Fruit fly (Drosophila melanogaster): ENCODE data around the gene CG42393.

Gene CG42393

DNA sequence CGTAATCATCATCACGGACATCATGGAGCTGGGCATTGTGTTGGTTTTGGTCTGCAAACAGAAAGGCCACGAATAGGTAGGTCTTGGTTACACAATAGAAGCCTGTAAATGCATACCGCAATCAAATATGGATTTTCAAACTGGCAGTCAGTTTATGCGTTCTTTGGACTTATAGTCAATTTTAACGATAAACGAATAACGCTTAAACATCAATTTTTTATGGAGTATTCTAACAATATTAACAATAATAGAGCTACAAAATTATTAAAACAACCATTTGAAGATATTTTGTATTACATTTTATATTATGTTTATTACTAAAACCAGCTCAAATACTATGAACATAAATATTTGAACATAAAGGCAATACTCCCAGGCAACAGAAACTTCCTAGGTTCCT lies 39.0 kb downstream of the CG42393 start (continued):
- TF ChIP-seq CG6792 (GFP tag; optimal IDR thresholded peaks at IDR 0.05) = no peak
- no peak for TF ChIP-seq Hr38 (GFP tag; optimal IDR thresholded peaks at IDR 0.05)
- TF ChIP-seq Smox (GFP tag; optimal IDR thresholded peaks at IDR 0.05) = no peak
- no peak for TF ChIP-seq Ets96B (tag; optimal IDR thresholded peaks at IDR 0.05)
- no peak for TF ChIP-seq CG8319 (GFP tag; optimal IDR thresholded peaks at IDR 0.05)
- no peak for TF ChIP-seq ss (GFP tag; optimal IDR thresholded peaks at IDR 0.05)
- no peak for TF ChIP-seq CG6854 (GFP tag; optimal IDR thresholded peaks at IDR 0.05)
- TF ChIP-seq Blimp-1 (GFP tag; optimal IDR thresholded peaks at IDR 0.05) = no peak
- TF ChIP-seq pdm3 (GFP tag; optimal IDR thresholded peaks at IDR 0.05) = no peak
- no peak for TF ChIP-seq eg (GFP tag; IDR thresholded peaks at IDR 0.05)
- TF ChIP-seq CG4318 (GFP tag; optimal IDR thresholded peaks at IDR 0.05) = no peak
- TF ChIP-seq CG7368 (GFP tag; optimal IDR thresholded peaks at IDR 0.05) = no peak
- TF ChIP-seq CG31627 (GFP tag; optimal IDR thresholded peaks at IDR 0.05) = no peak
- TF ChIP-seq CG15336 (GFP tag; IDR thresholded peaks at IDR 0.05) = no peak
- no peak for TF ChIP-seq fkh (GFP tag; optimal IDR thresholded peaks at IDR 0.05)
- TF ChIP-seq CG10631 (GFP tag; optimal IDR thresholded peaks at IDR 0.05) = peak; percentile 15
- peak; percentile 2 for TF ChIP-seq CG3032 (tag; optimal IDR thresholded peaks at IDR 0.05)
- TF ChIP-seq cyc (GFP tag; optimal IDR thresholded peaks at IDR 0.05) = no peak
- no peak for TF ChIP-seq CG6163 (GFP tag; IDR thresholded peaks at IDR 0.05)
- no peak for TF ChIP-seq Hr39 (GFP tag; optimal IDR thresholded peaks at IDR 0.05)
- no peak for TF ChIP-seq Eip75B (GFP tag; optimal IDR thresholded peaks at IDR 0.05)
- TF ChIP-seq fd85E (GFP tag; optimal IDR thresholded peaks at IDR 0.05) = no peak
- TF ChIP-seq CG8119 (GFP tag; IDR thresholded peaks at IDR 0.05) = no peak
- TF ChIP-seq CG10669 (GFP tag; optimal IDR thresholded peaks at IDR 0.05) = peak; percentile 39
- no peak for TF ChIP-seq CG11762 (GFP tag; optimal IDR thresholded peaks at IDR 0.05; ENCODE audit: insufficient read depth)
- TF ChIP-seq CG8632 (GFP tag; optimal IDR thresholded peaks at IDR 0.05) = no peak

DNA sequence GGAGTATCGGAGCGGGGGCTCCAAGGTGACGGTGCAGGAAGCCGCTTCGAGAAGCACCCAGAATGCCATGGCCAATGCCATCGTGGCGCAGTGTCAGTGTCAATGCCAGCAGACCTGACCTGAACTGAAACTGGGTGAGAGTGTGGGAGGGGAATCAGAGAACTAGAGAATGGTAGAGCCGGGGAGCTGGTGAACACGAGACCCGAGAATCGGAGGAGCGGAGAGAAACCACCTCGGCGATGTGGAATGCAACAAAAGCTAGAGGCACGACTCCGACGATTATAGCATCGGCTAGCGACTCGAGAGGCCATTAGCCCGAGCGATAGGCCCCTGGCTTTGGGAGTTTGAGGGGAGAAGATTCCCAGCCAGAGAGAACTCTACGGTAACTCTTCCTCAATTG lies 39.4 kb downstream of the CG42393 start:
- TF ChIP-seq Eip75B (GFP tag; optimal IDR thresholded peaks at IDR 0.05) = peak; percentile 19
- TF ChIP-seq Lpt (GFP tag; optimal IDR thresholded peaks at IDR 0.05) = peak; percentile 63
- 0 out of 3 replicates have a peak, but pooled peaks have one; percentile 15 for TF ChIP-seq CG8119 (GFP tag; IDR thresholded peaks at IDR 0.05)
- peak in 1 of 2 experiments; percentile 40 for TF ChIP-seq ss (GFP tag; optimal IDR thresholded peaks at IDR 0.05)
- no peak for TF ChIP-seq acj6 (GFP tag; optimal IDR thresholded peaks at IDR 0.05)
- peak; percentile 44; the same call in 1 of the 3 replicates for TF ChIP-seq CG6163 (GFP tag; IDR thresholded peaks at IDR 0.05)

DNA sequence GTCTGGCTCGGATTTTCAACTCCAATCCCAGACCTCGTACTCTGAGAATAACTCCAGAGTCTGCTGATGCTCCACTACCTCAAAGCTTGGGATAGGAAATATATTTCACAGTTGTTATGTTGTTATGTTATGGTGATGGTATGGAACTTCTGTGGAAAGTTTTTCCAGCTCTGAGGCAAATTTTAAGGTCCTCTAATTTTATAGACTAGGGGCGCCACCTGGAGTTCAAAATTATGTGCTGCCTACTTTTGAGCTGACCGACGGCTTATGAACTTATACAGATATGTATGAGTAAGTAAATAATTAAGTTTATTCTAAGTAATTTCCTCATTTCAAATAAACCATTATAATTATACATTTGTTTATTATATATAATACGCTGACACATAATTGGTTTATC lies 40.9 kb downstream of the CG42393 start:
- peak; percentile 73 for TF ChIP-seq svp (GFP tag)
- no peak for TF ChIP-seq topi (GFP tag; optimal IDR thresholded peaks at IDR 0.05)
- peak; percentile 57 for TF ChIP-seq Eip78C (GFP tag)
- TF ChIP-seq CG6808 (GFP tag; optimal IDR thresholded peaks at IDR 0.05) = no peak
- TF ChIP-seq CG15336 (GFP tag; IDR thresholded peaks at IDR 0.05) = no peak
- no peak for TF ChIP-seq Blimp-1 (GFP tag; optimal IDR thresholded peaks at IDR 0.05)
- TF ChIP-seq Hr38 (GFP tag; optimal IDR thresholded peaks at IDR 0.05) = no peak

DNA sequence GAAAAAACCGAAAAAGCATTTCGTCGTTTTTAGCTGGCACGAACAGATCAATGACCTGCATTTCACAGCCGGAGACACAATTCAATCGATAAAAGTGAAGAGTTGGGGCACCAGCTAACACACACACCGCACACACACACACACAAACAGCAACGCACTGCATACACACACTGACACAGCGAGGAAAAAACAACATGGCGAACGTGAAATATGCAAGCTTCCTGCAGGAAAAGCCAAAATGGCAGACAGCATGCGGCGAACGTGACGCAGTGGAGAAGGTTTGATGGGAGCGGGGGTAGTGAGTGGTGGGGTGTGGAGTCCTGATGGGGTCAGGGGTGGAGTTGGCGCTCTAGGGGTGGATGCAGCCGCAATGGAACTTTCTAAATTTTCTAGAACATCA lies 41.5 kb downstream of the CG42393 start:
- TF ChIP-seq ss (GFP tag; optimal IDR thresholded peaks at IDR 0.05) (peak; percentile 3 to 18), CG16779 (tag; optimal IDR thresholded peaks at IDR 0.05) (no peak), svp (GFP tag) (no peak)

Data from whole organism, prepupa.